Fruit fly (Drosophila melanogaster): Measurements from ENCODE around the gene bam.
A peak's percentile ranks its signal among the peaks of the same experiment; 100 is the strongest.

bam gene

dm6 chr3R:25265589-25266201 is 20.8 kb upstream of the bam start, which contains the start of the genes GlnRS and RIOK2 (continued):
- no peak for TF ChIP-seq B-H1 (GFP tag; IDR thresholded peaks at IDR 0.05)
- peak; percentile 86 for TF ChIP-seq HmgZ (tag; optimal IDR thresholded peaks at IDR 0.05)
- peak; percentile 0 for TF ChIP-seq CG9727 (GFP tag; optimal IDR thresholded peaks at IDR 0.05)
- no peak for TF ChIP-seq CG4282 (GFP tag; optimal IDR thresholded peaks at IDR 0.05)
- TF ChIP-seq MESR4 (GFP tag; optimal IDR thresholded peaks at IDR 0.05): peak; percentile 95
- peak; percentile 91 for TF ChIP-seq mld (GFP tag; IDR thresholded peaks at IDR 0.05; ENCODE audit: partially characterized antibody)
- no peak for TF ChIP-seq CG31224 (GFP tag; IDR thresholded peaks at IDR 0.05)
- no peak for TF ChIP-seq Fer3 (tag; optimal IDR thresholded peaks at IDR 0.05)
- no peak for TF ChIP-seq CG10959 (GFP tag; IDR thresholded peaks at IDR 0.05)
- no peak for TF ChIP-seq tap (tag; optimal IDR thresholded peaks at IDR 0.05)
- no peak for TF ChIP-seq trh (GFP tag; optimal IDR thresholded peaks at IDR 0.05)
- TF ChIP-seq CG3995 (GFP tag; optimal IDR thresholded peaks at IDR 0.05): peak; percentile 50
- peak; percentile 62 for TF ChIP-seq CG10267 (tag; optimal IDR thresholded peaks at IDR 0.05)
- no peak for TF ChIP-seq CG12071 (GFP tag; optimal IDR thresholded peaks at IDR 0.05)
- peak; percentile 85 for TF ChIP-seq Ets97D (GFP tag; optimal IDR thresholded peaks at IDR 0.05)
- no peak for TF ChIP-seq Camta (GFP tag; optimal IDR thresholded peaks at IDR 0.05)
- TF ChIP-seq Nf-YA (GFP tag; IDR thresholded peaks at IDR 0.05): no peak
- TF ChIP-seq Gug (GFP tag; IDR thresholded peaks at IDR 0.05): no peak
- peak; percentile 66 for TF ChIP-seq sd (tag; optimal IDR thresholded peaks at IDR 0.05)
- TF ChIP-seq HLH3B (GFP tag; IDR thresholded peaks at IDR 0.05): no peak
- peak; percentile 81 for TF ChIP-seq trem (tag; optimal IDR thresholded peaks at IDR 0.05)
- no peak for TF ChIP-seq CG14014 (GFP tag; IDR thresholded peaks at IDR 0.05)
- peak; percentile 94 for TF ChIP-seq CG9797 (GFP tag; optimal IDR thresholded peaks at IDR 0.05)
- no peak for TF ChIP-seq salm (tag; optimal IDR thresholded peaks at IDR 0.05)
- TF ChIP-seq Eip74EF (GFP tag; optimal IDR thresholded peaks at IDR 0.05): peak in 1 of 2 experiments; percentile 59
- peak; percentile 97 for TF ChIP-seq CG34224 (GFP tag; IDR thresholded peaks at IDR 0.05; ENCODE audit: partially characterized antibody)
- peak; percentile 92 for TF ChIP-seq Doc3 (GFP tag; IDR thresholded peaks at IDR 0.05; ENCODE audit: partially characterized antibody)
- peak; percentile 91 for TF ChIP-seq CG42726 (GFP tag; IDR thresholded peaks at IDR 0.05; ENCODE audit: partially characterized antibody)
- TF ChIP-seq NC2β (GFP tag; optimal IDR thresholded peaks at IDR 0.05): peak; percentile 45
- TF ChIP-seq zen2 (GFP tag; IDR thresholded peaks at IDR 0.05; ENCODE audit: partially characterized antibody): peak; percentile 95
- TF ChIP-seq HmgD (GFP tag; optimal IDR thresholded peaks at IDR 0.05): peak; percentile 50
- TF ChIP-seq D19A (tag; optimal IDR thresholded peaks at IDR 0.05): no peak
- no peak for TF ChIP-seq slou (GFP tag; optimal IDR thresholded peaks at IDR 0.05)
- TF ChIP-seq CG15269 (tag; optimal IDR thresholded peaks at IDR 0.05): no peak
- TF ChIP-seq hbn (GFP tag; IDR thresholded peaks at IDR 0.05; ENCODE audit: partially characterized antibody): peak; percentile 97
- no peak for TF ChIP-seq CG10431 (GFP tag; optimal IDR thresholded peaks at IDR 0.05)
- TF ChIP-seq sim (GFP tag; IDR thresholded peaks at IDR 0.05): no peak
- TF ChIP-seq NFAT (GFP tag; IDR thresholded peaks at IDR 0.05): no peak; the same call in 1 of the 2 replicates
- TF ChIP-seq CG7271 (tag; optimal IDR thresholded peaks at IDR 0.05): peak; percentile 39
- TF ChIP-seq CG10321 (GFP tag; IDR thresholded peaks at IDR 0.05): no peak
- TF ChIP-seq Max (GFP tag; optimal IDR thresholded peaks at IDR 0.05): peak; percentile 97
- peak; percentile 84 for TF ChIP-seq Sry-δ (GFP tag; optimal IDR thresholded peaks at IDR 0.05)
- peak; percentile 94 for TF ChIP-seq Scr (GFP tag; IDR thresholded peaks at IDR 0.05; ENCODE audit: partially characterized antibody)
- no peak for TF ChIP-seq cg (GFP tag; optimal IDR thresholded peaks at IDR 0.05)
- no peak for TF ChIP-seq Trl (optimal IDR thresholded peaks at IDR 0.05)
- TF ChIP-seq Trl (GFP tag; optimal IDR thresholded peaks at IDR 0.05): no peak
- TF ChIP-seq ci (GFP tag; IDR thresholded peaks at IDR 0.05): no peak; the same call in 2 of the 3 replicates
- TF ChIP-seq CG7963 (GFP tag; IDR thresholded peaks at IDR 0.05; ENCODE audit: partially characterized antibody): peak; percentile 93
- no peak for TF ChIP-seq CG8089 (GFP tag; optimal IDR thresholded peaks at IDR 0.05)
- TF ChIP-seq CG8924 (tag; optimal IDR thresholded peaks at IDR 0.05): no peak
